Fruit fly (Drosophila melanogaster) whole organism, embryonic: ENCODE measurements around the gene Esyt2.

Source experiments
- Adf1 ChIP-seq: fragments of 200-800 bp; sonication (Bioruptor generic); IDR thresholded peaks from 2 replicates; pipeline ENCODE4 v1.3.6; 2022; ENCODE audit warnings: missing biosample characterization, missing genetic modification characterization
- C15 ChIP-seq: fragments of 200-800 bp; sonication (Bioruptor generic); IDR thresholded peaks from 3 replicates; pipeline ENCODE4 v1.3.6; 2022; ENCODE audit warnings: missing biosample characterization, missing genetic modification characterization
- CG10431 ChIP-seq: fragments of 200-800 bp; sonication (Bioruptor generic); optimal IDR thresholded peaks from 3 replicates; lab custom pipeline; 2018; ENCODE audit warnings: missing biosample characterization, mild to moderate bottlenecking, missing genetic modification characterization
- CG11093 ChIP-seq: fragments of 200-800 bp; sonication (Bioruptor generic); IDR thresholded peaks from 3 replicates; pipeline ENCODE4 v1.3.6; 2022; ENCODE audit warnings: missing biosample characterization, missing genetic modification characterization
- CG11504 ChIP-seq: fragments of 200-800 bp; sonication (Bioruptor generic); optimal IDR thresholded peaks from 3 replicates; lab custom pipeline; 2019; ENCODE audit warnings: missing biosample characterization, mild to moderate bottlenecking, missing genetic modification characterization, moderate library complexity
- CG12942 ChIP-seq: fragments of 200-800 bp; sonication (Bioruptor generic); optimal IDR thresholded peaks from 3 replicates; lab custom pipeline; 2016; ENCODE audit warnings: missing biosample characterization, missing genetic modification characterization
- CG13624 ChIP-seq: fragments of 200-800 bp; sonication (Bioruptor generic); optimal IDR thresholded peaks from 2 replicates; lab custom pipeline; 2016; ENCODE audit warnings: missing biosample characterization, missing genetic modification characterization
- CG14014 ChIP-seq: fragments of 200-800 bp; sonication (Bioruptor generic); IDR thresholded peaks from 2 replicates; pipeline ENCODE4 v1.3.6; 2022; ENCODE audit warnings: missing biosample characterization, missing genetic modification characterization
- CG14050 ChIP-seq: fragments of 200-800 bp; sonication (Bioruptor generic); IDR thresholded peaks from 3 replicates; pipeline ENCODE4 v1.3.6; 2022; ENCODE audit warnings: missing biosample characterization, missing genetic modification characterization
- CG17385 ChIP-seq: fragments of 200-800 bp; sonication (Bioruptor generic); optimal IDR thresholded peaks from 3 replicates; lab custom pipeline; 2018; ENCODE audit warnings: missing biosample characterization, mild to moderate bottlenecking, missing genetic modification characterization
- CG31365 ChIP-seq: fragments of 200-800 bp; sonication (Bioruptor generic); optimal IDR thresholded peaks from 2 replicates; lab custom pipeline; 2018; ENCODE audit warnings: missing biosample characterization, mild to moderate bottlenecking, missing genetic modification characterization
- CG3163 ChIP-seq: fragments of 200-800 bp; sonication (Bioruptor generic); optimal IDR thresholded peaks from 3 replicates; lab custom pipeline; 2016; ENCODE audit warnings: missing biosample characterization, missing genetic modification characterization
- CG4820 ChIP-seq: fragments of 200-800 bp; sonication (Bioruptor generic); optimal IDR thresholded peaks from 3 replicates; lab custom pipeline; 2016; ENCODE audit warnings: missing biosample characterization, missing genetic modification characterization
- CG7839 ChIP-seq: fragments of 200-800 bp; sonication (Bioruptor generic); optimal IDR thresholded peaks from 3 replicates; lab custom pipeline; 2018; ENCODE audit warnings: missing biosample characterization, mild to moderate bottlenecking, missing genetic modification characterization, moderate library complexity
- CG8478 ChIP-seq: fragments of >200 bp; optimal IDR thresholded peaks from 2 replicates; lab custom pipeline; 2018
- CG9437 ChIP-seq: fragments of 200-800 bp; sonication (Bioruptor generic); optimal IDR thresholded peaks from 2 replicates; lab custom pipeline; 2018; ENCODE audit warnings: missing biosample characterization, mild to moderate bottlenecking, missing genetic modification characterization
- CHES-1-like ChIP-seq: fragments of 200-800 bp; sonication (Bioruptor generic); optimal IDR thresholded peaks from 2 replicates; lab custom pipeline; 2016; ENCODE audit warnings: missing biosample characterization, missing genetic modification characterization
- CTCF ChIP-seq: fragments of 200-800 bp; sonication (Bioruptor generic); optimal IDR thresholded peaks from 2 replicates; lab custom pipeline; 2017; ENCODE audit warnings: missing biosample characterization, mild to moderate bottlenecking, missing genetic modification characterization, moderate library complexity
- D ChIP-seq, 2 experiments: fragments of 200-800 bp in 1 of 2; fragments of >200 bp in 1 of 2; sonication (Bioruptor generic) in 1 of 2; optimal IDR thresholded peaks; 2 replicates in 1 of 2; 3 replicates in 1 of 2; lab custom pipeline; 2017; ENCODE audit warnings: mild to moderate bottlenecking in 1 of 2, missing biosample characterization in 1 of 2, missing genetic modification characterization in 1 of 2, missing genetic modification reagents in 1 of 2
- Dfd ChIP-seq, 2 experiments: fragments of >200 bp; optimal IDR thresholded peaks; 2 replicates each; lab custom pipeline; 2017; ENCODE audit warnings: missing biosample characterization in 2 of 2, missing genetic modification characterization in 2 of 2
- Gug ChIP-seq: fragments of 200-800 bp; sonication (Bioruptor generic); IDR thresholded peaks from 4 replicates; pipeline ENCODE4 v1.3.6; 2022; ENCODE audit warnings: missing biosample characterization, missing genetic modification characterization
- HLHmδ ChIP-seq: fragments of 200-800 bp; sonication (Bioruptor generic); optimal IDR thresholded peaks from 2 replicates; lab custom pipeline; 2018; ENCODE audit warnings: missing biosample characterization, mild to moderate bottlenecking, missing genetic modification characterization, moderate library complexity
- Mes4 ChIP-seq: fragments of 200-800 bp; sonication (Bioruptor generic); optimal IDR thresholded peaks from 2 replicates; lab custom pipeline; 2016; ENCODE audit warnings: missing biosample characterization, missing genetic modification characterization
- Myb ChIP-seq: fragments of 200-800 bp; sonication (Bioruptor generic); optimal IDR thresholded peaks from 2 replicates; lab custom pipeline; 2016; ENCODE audit warnings: missing biosample characterization, missing genetic modification characterization
- Neu2 ChIP-seq: fragments of 200-800 bp; sonication (Bioruptor generic); optimal IDR thresholded peaks from 3 replicates; lab custom pipeline; 2016; ENCODE audit warnings: missing biosample characterization, missing genetic modification characterization, borderline replicate concordance
- Nf-YC ChIP-seq: fragments of 200-800 bp; optimal IDR thresholded peaks from 3 replicates; lab custom pipeline; 2019; ENCODE audit warnings: missing biosample characterization, mild to moderate bottlenecking, missing genetic modification characterization, moderate library complexity
- Opbp ChIP-seq: fragments of 200-800 bp; sonication (Bioruptor generic); IDR thresholded peaks from 3 replicates; pipeline ENCODE4 v1.3.6; 2022; ENCODE audit warnings: missing biosample characterization, missing genetic modification characterization; ENCODE audit not compliant: partially characterized antibody
- PHDP ChIP-seq: fragments of 200-800 bp; sonication (Bioruptor generic); optimal IDR thresholded peaks from 3 replicates; lab custom pipeline; 2018; ENCODE audit warnings: missing biosample characterization, mild to moderate bottlenecking, missing genetic modification characterization, moderate library complexity
- Pdp1 ChIP-seq, 2 experiments: fragments of 200-800 bp; sonication (Bioruptor generic); optimal IDR thresholded peaks; 3 replicates each; lab custom pipeline; 2016; ENCODE audit warnings: missing biosample characterization in 2 of 2, missing genetic modification characterization in 2 of 2, mild to moderate bottlenecking in 1 of 2, moderate library complexity in 1 of 2
- Side ChIP-seq: fragments of 200-800 bp; sonication (Bioruptor generic); optimal IDR thresholded peaks from 2 replicates; lab custom pipeline; 2016; ENCODE audit warnings: missing biosample characterization, missing genetic modification characterization
- Ssrp ChIP-seq: fragments of 200-800 bp; sonication (Bioruptor generic); optimal IDR thresholded peaks from 2 replicates; lab custom pipeline; 2018; ENCODE audit warnings: missing biosample characterization, mild to moderate bottlenecking, missing genetic modification characterization, moderate library complexity
- YL-1 ChIP-seq: fragments of 200-800 bp; sonication (Bioruptor generic); optimal IDR thresholded peaks from 3 replicates; lab custom pipeline; 2017; ENCODE audit warnings: missing biosample characterization, mild to moderate bottlenecking, missing genetic modification characterization
- ab ChIP-seq: fragments of 200-800 bp; sonication (Bioruptor generic); optimal IDR thresholded peaks from 2 replicates; lab custom pipeline; 2016; ENCODE audit warnings: missing biosample characterization, missing genetic modification characterization
- cad ChIP-seq: fragments of >200 bp; optimal IDR thresholded peaks from 2 replicates; lab custom pipeline; 2017; ENCODE audit warnings: missing biosample characterization, missing genetic modification characterization
- dysf ChIP-seq: fragments of 200-800 bp; sonication (Bioruptor generic); IDR thresholded peaks from 3 replicates; pipeline ENCODE4 v1.3.6; 2022; ENCODE audit warnings: missing biosample characterization, missing genetic modification characterization
- eyg ChIP-seq: fragments of 200-800 bp; sonication (Bioruptor generic); optimal IDR thresholded peaks from 3 replicates; lab custom pipeline; 2016; ENCODE audit warnings: missing biosample characterization, missing genetic modification characterization
- fd102C ChIP-seq: fragments of 200-800 bp; sonication (Bioruptor generic); optimal IDR thresholded peaks from 2 replicates; lab custom pipeline; 2018; ENCODE audit warnings: missing biosample characterization, mild to moderate bottlenecking, missing genetic modification characterization, moderate library complexity
- fru ChIP-seq: fragments of >200 bp; optimal IDR thresholded peaks from 2 replicates; lab custom pipeline; 2017
- ftz-f1 ChIP-seq: fragments of 200-800 bp; sonication (Bioruptor generic); optimal IDR thresholded peaks from 2 replicates; lab custom pipeline; 2016; ENCODE audit warnings: missing biosample characterization, missing genetic modification characterization
- gfzf ChIP-seq: fragments of 200-800 bp; sonication (Bioruptor generic); optimal IDR thresholded peaks from 2 replicates; lab custom pipeline; 2016; ENCODE audit warnings: missing biosample characterization, mild to moderate bottlenecking, missing genetic modification characterization, moderate library complexity
- gsb ChIP-seq: fragments of 200-800 bp; sonication (Bioruptor generic); IDR thresholded peaks from 2 replicates; pipeline ENCODE4 v1.3.6; 2022; ENCODE audit warnings: missing biosample characterization, missing genetic modification characterization
- h ChIP-seq: fragments of >200 bp; optimal IDR thresholded peaks from 2 replicates; lab custom pipeline; 2017
- hbn ChIP-seq: fragments of 200-800 bp; sonication (Bioruptor generic); IDR thresholded peaks from 2 replicates; pipeline ENCODE4 v1.3.6; 2022; ENCODE audit warnings: missing biosample characterization, missing genetic modification characterization; ENCODE audit not compliant: partially characterized antibody
- kay ChIP-seq: fragments of 200-800 bp; sonication (Bioruptor generic); optimal IDR thresholded peaks from 2 replicates; lab custom pipeline; 2016; ENCODE audit warnings: missing biosample characterization, missing genetic modification characterization
- ken ChIP-seq: fragments of 200-800 bp; sonication (Bioruptor generic); IDR thresholded peaks from 3 replicates; pipeline ENCODE4 v1.3.6; 2022; ENCODE audit warnings: missing biosample characterization, missing genetic modification characterization
- kni ChIP-seq: fragments of 200-800 bp; sonication (Bioruptor generic); optimal IDR thresholded peaks from 3 replicates; lab custom pipeline; 2017; ENCODE audit warnings: mild to moderate bottlenecking, missing biosample characterization, missing genetic modification reagents, missing genetic modification characterization
- nom ChIP-seq: fragments of 200-800 bp; sonication (Bioruptor generic); optimal IDR thresholded peaks from 2 replicates; lab custom pipeline; 2017; ENCODE audit warnings: missing biosample characterization, missing genetic modification characterization, mild to moderate bottlenecking, moderate library complexity, missing genetic modification reagents
- odd ChIP-seq: fragments of 200-800 bp; sonication (Bioruptor generic); optimal IDR thresholded peaks from 2 replicates; lab custom pipeline; 2017; ENCODE audit warnings: missing biosample characterization, mild to moderate bottlenecking, missing genetic modification characterization
- pita ChIP-seq: fragments of 200-800 bp; sonication (Bioruptor generic); optimal IDR thresholded peaks from 2 replicates; lab custom pipeline; 2017; ENCODE audit warnings: missing biosample characterization, mild to moderate bottlenecking, missing genetic modification characterization
- pum ChIP-seq: fragments of 200-800 bp; sonication (Bioruptor generic); optimal IDR thresholded peaks from 2 replicates; lab custom pipeline; 2016; ENCODE audit warnings: missing biosample characterization, missing genetic modification characterization
- salm ChIP-seq: fragments of 200-800 bp; sonication (Bioruptor generic); optimal IDR thresholded peaks from 2 replicates; lab custom pipeline; 2018; ENCODE audit warnings: missing biosample characterization, mild to moderate bottlenecking, missing genetic modification characterization
- sens ChIP-seq: fragments of 200-800 bp; sonication (Bioruptor generic); peaks from one replicate; lab custom pipeline; 2016; ENCODE audit warnings: missing biosample characterization, missing genetic modification characterization
- trh ChIP-seq: fragments of 200-800 bp; sonication (Bioruptor generic); optimal IDR thresholded peaks from 2 replicates; lab custom pipeline; 2016; ENCODE audit warnings: missing biosample characterization, missing genetic modification characterization

The Esyt2 gene

DNA sequence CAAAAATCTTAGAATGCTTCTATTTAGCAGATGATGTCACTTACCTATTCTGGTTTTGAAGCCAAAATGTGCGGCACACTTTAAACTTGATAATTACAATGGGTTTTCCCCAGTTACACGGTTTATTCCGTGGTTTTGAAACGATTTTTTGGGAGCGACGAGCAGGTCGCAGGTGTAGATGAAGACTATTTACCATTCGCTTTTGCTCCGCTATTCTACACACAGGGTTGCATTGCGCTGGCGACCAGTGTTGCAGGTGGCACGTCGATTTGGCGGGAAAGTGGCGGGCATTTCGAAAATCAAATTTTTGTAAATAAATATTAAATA lies 38.1 kb downstream of the Esyt2 start, which contains the start of gene REPTOR (continued):
- TF ChIP-seq Side (GFP tag; lab: Kevin White, UChicago) (no peak), C15 (GFP tag; lab: Robert Waterston, UW) (no peak), ken (GFP tag; lab: Robert Waterston, UW) (no peak), odd (GFP tag; lab: Kevin White, UChicago) (no peak), kni (peak; percentile 59), Dfd (GFP tag; optimal IDR thresholded peaks at IDR 0.05; lab: Kevin White, UChicago) (no peak), Ssrp (tag; lab: Kevin White, UChicago) (no peak), cad (no peak), CG10431 (GFP tag; lab: Kevin White, UChicago) (peak; percentile 59), Neu2 (GFP tag; lab: Kevin White, UChicago) (no peak), sens (GFP tag; lab: Kevin White, UChicago) (peak; percentile 63), ab (GFP tag; lab: Kevin White, UChicago) (no peak), CG7839 (tag; lab: Kevin White, UChicago) (peak; percentile 32), Pdp1 (GFP tag; optimal IDR thresholded peaks at IDR 0.05; lab: Kevin White, UChicago) (peak in 1 of 2 experiments; percentile 29), CG3163 (no peak), Mes4 (no peak), CG12942 (GFP tag; lab: Kevin White, UChicago) (no peak), pum (GFP tag; lab: Kevin White, UChicago) (no peak), h (lab: Kevin White, UChicago) (no peak), Nf-YC (tag; lab: Kevin White, UChicago) (peak; percentile 28), nom (GFP tag; lab: Kevin White, UChicago) (no peak), CG11504 (peak; percentile 40), CG17385 (GFP tag; lab: Kevin White, UChicago) (peak; percentile 40), CG13624 (GFP tag; lab: Kevin White, UChicago) (peak; percentile 51), fd102C (peak; percentile 27), Myb (GFP tag; lab: Kevin White, UChicago) (no peak), fru (lab: Kevin White, UChicago) (no peak), ftz-f1 (peak; percentile 25), gsb (GFP tag; lab: Robert Waterston, UW) (no peak), CG9437 (GFP tag; lab: Kevin White, UChicago) (no peak), HLHmδ (GFP tag; lab: Kevin White, UChicago) (peak; percentile 45)

DNA sequence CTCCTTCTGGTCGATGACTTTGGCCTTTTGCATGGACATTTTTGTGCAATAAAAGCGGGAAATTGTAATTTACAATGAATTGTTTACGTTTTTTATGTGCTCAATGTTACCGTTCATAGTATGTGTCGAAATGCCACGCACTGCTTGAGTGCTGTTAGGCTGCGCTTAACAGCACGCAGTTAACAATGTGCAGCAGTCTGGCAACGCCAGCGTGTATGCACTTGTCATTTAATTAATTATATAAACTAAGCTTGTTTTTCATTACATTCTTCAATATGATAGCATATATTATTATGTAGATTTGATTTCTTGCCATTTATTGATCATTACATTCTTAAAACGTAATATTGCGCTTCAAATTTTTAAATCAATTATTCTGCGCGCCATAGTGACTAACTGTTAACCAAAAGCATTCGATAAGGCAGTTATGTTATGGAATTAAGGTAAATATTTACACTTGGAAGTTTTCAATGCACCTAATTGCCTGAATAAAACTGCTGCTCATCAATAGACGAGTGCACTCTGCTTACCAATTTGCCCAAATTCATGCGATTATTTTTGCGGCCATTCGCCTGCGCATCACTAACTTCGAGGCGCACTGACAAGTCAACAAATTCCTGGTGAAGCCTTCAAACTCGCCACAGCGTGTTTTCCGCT lies 40.7 kb downstream of the Esyt2 start, which contains the start of the genes CG13625 and mld:
Gene CG13625 (minus strand): TSS at position 119 of the 657 bp plus-strand sequence.
Gene mld (plus strand): TSS at position 612 of the 657 bp plus-strand sequence.
- no peak for TF ChIP-seq D (optimal IDR thresholded peaks at IDR 0.05; lab: Kevin White, UChicago)
- no peak for TF ChIP-seq D (GFP tag; optimal IDR thresholded peaks at IDR 0.05; lab: Kevin White, UChicago)
- TF ChIP-seq CG11093 (GFP tag; lab: Robert Waterston, UW): no peak
- no peak for TF ChIP-seq Opbp (GFP tag; lab: Robert Waterston, UW)
- TF ChIP-seq kay: no peak
- TF ChIP-seq CG14050 (GFP tag; lab: Robert Waterston, UW): no peak
- TF ChIP-seq Gug (GFP tag; lab: Robert Waterston, UW): no peak
- no peak for TF ChIP-seq pita (GFP tag; lab: Kevin White, UChicago)
- no peak for TF ChIP-seq hbn (GFP tag; lab: Robert Waterston, UW)
- TF ChIP-seq eyg (GFP tag; lab: Kevin White, UChicago): no peak
- TF ChIP-seq PHDP (tag; lab: Kevin White, UChicago): peak; percentile 6
- TF ChIP-seq CG8478 (lab: Kevin White, UChicago): no peak
- peak; percentile 15 for TF ChIP-seq CHES-1-like
- no peak for TF ChIP-seq Dfd (GFP tag; optimal IDR thresholded peaks at IDR 0.05; lab: Kevin White, UChicago)
- peak; percentile 80 for TF ChIP-seq gfzf (GFP tag; lab: Kevin White, UChicago)
- TF ChIP-seq CG14014 (GFP tag; lab: Robert Waterston, UW): no peak
- no peak for TF ChIP-seq CTCF (GFP tag; lab: Kevin White, UChicago)
- no peak for TF ChIP-seq dysf (GFP tag; lab: Robert Waterston, UW)
- peak; percentile 88 for TF ChIP-seq CG31365
- no peak for TF ChIP-seq Adf1 (GFP tag; lab: Robert Waterston, UW)
- TF ChIP-seq YL-1: peak; percentile 33
- TF ChIP-seq trh (GFP tag; lab: Kevin White, UChicago): no peak
- no peak for TF ChIP-seq CG4820 (GFP tag; lab: Kevin White, UChicago)
- no peak for TF ChIP-seq salm
